Worm (Caenorhabditis elegans) whole organism, L3 larva: ENCODE measurements around the gene mec-18.

Source experiments
- ama-1 ChIP-seq: fragments of 150-350 bp; optimal IDR thresholded peaks from 2 replicates; lab custom pipeline; 2018
- ceh-16 ChIP-seq: sonication (generic microtip); optimal IDR thresholded peaks from 2 replicates; lab custom pipeline; 2017; ENCODE audit warnings: missing biosample characterization, missing genetic modification characterization
- ceh-82 ChIP-seq: fragments of 150-350 bp; optimal IDR thresholded peaks from 2 replicates; lab custom pipeline; 2014; ENCODE audit warnings: missing biosample characterization, missing genetic modification characterization
- ceh-9 ChIP-seq: sonication (generic microtip); optimal IDR thresholded peaks from 2 replicates; lab custom pipeline; 2018; ENCODE audit warnings: missing biosample characterization, missing genetic modification characterization
- egl-27 ChIP-seq: sonication (generic microtip); optimal IDR thresholded peaks from 4 replicates; lab custom pipeline; 2017; ENCODE audit warnings: missing biosample characterization, missing genetic modification reagents, missing genetic modification characterization
- elt-1 ChIP-seq: fragments of 150-350 bp; optimal IDR thresholded peaks from 2 replicates; lab custom pipeline; 2014; ENCODE audit warnings: missing biosample characterization, missing genetic modification characterization
- elt-2 ChIP-seq: sonication (generic microtip); optimal IDR thresholded peaks from 2 replicates; lab custom pipeline; 2016; ENCODE audit warnings: missing genetic modification reagents, mild to moderate bottlenecking, missing genetic modification characterization, missing compliant biosample characterization
- elt-3 ChIP-seq, 3 experiments: fragments of 150-350 bp in 1 of 3; sonication (generic microtip) in 2 of 3; optimal IDR thresholded peaks; 2 replicates in 2 of 3; 4 replicates in 1 of 3; lab custom pipeline; 2014 to 2017; ENCODE audit warnings: missing biosample characterization in 3 of 3, missing genetic modification characterization in 3 of 3
- eor-1 ChIP-seq, 2 experiments: fragments of 150-350 bp; optimal IDR thresholded peaks; 2 replicates each; lab custom pipeline; 2014 to 2018; ENCODE audit warnings: missing biosample characterization in 2 of 2, missing genetic modification characterization in 2 of 2
- fkh-10 ChIP-seq: sonication (generic microtip); optimal IDR thresholded peaks from 2 replicates; lab custom pipeline; 2017; ENCODE audit warnings: missing biosample characterization, missing genetic modification reagents, missing genetic modification characterization
- fos-1 ChIP-seq: fragments of 150-350 bp; optimal IDR thresholded peaks from 2 replicates; lab custom pipeline; 2014; ENCODE audit warnings: missing biosample characterization, missing genetic modification characterization
- jun-1 ChIP-seq: fragments of 150-350 bp; optimal IDR thresholded peaks from 2 replicates; lab custom pipeline; 2014; ENCODE audit warnings: missing biosample characterization, missing genetic modification reagents, missing genetic modification characterization
- lin-15B ChIP-seq: fragments of 150-350 bp; optimal IDR thresholded peaks from 2 replicates; lab custom pipeline; 2014; ENCODE audit warnings: missing biosample characterization, missing genetic modification characterization
- nfya-1 ChIP-seq: sonication (generic microtip); optimal IDR thresholded peaks from 2 replicates; lab custom pipeline; 2017; ENCODE audit warnings: missing genetic modification characterization, mild to moderate bottlenecking, missing compliant biosample characterization, antibody characterized with exemption, moderate library complexity; ENCODE audit not compliant: insufficient read depth
- nhr-11 ChIP-seq: fragments of 150-350 bp; optimal IDR thresholded peaks from 2 replicates; lab custom pipeline; 2014; ENCODE audit warnings: missing biosample characterization, missing genetic modification characterization
- nhr-23 ChIP-seq: fragments of 150-350 bp; optimal IDR thresholded peaks from 2 replicates; lab custom pipeline; 2014; ENCODE audit warnings: missing biosample characterization, missing genetic modification reagents, missing genetic modification characterization
- nhr-237 ChIP-seq: fragments of 150-350 bp; optimal IDR thresholded peaks from 2 replicates; lab custom pipeline; 2014; ENCODE audit warnings: missing biosample characterization, missing genetic modification characterization
- nhr-25 ChIP-seq: sonication (generic microtip); optimal IDR thresholded peaks from 2 replicates; lab custom pipeline; 2017; ENCODE audit warnings: missing biosample characterization, missing genetic modification characterization
- nhr-28 ChIP-seq: fragments of 150-350 bp; optimal IDR thresholded peaks from 2 replicates; lab custom pipeline; 2014; ENCODE audit warnings: missing biosample characterization, missing genetic modification characterization
- nhr-77 ChIP-seq: fragments of 150-350 bp; optimal IDR thresholded peaks from 2 replicates; lab custom pipeline; 2014; ENCODE audit warnings: missing biosample characterization, missing genetic modification characterization
- pha-4 ChIP-seq: fragments of 150-350 bp; optimal IDR thresholded peaks from 2 replicates; lab custom pipeline; 2014; ENCODE audit warnings: missing biosample characterization, missing genetic modification reagents, missing genetic modification characterization
- pqm-1 ChIP-seq: fragments of 150-350 bp; optimal IDR thresholded peaks from 2 replicates; lab custom pipeline; 2017; ENCODE audit warnings: missing biosample characterization, missing genetic modification characterization, inconsistent platforms
- sea-2 ChIP-seq: fragments of 150-350 bp; sonication (generic microtip); optimal IDR thresholded peaks from 4 replicates; lab custom pipeline; 2014; ENCODE audit warnings: missing biosample characterization, missing genetic modification reagents, missing genetic modification characterization
- skn-1 ChIP-seq: fragments of 150-350 bp; optimal IDR thresholded peaks from 2 replicates; lab custom pipeline; 2014; ENCODE audit warnings: missing biosample characterization, missing genetic modification characterization
- snpc-4 ChIP-seq: fragments of 150-350 bp; optimal IDR thresholded peaks from 2 replicates; lab custom pipeline; 2014; ENCODE audit warnings: missing biosample characterization, missing genetic modification characterization
- tbx-2 ChIP-seq: sonication (generic microtip); optimal IDR thresholded peaks from 2 replicates; lab custom pipeline; 2016; ENCODE audit warnings: mild to moderate bottlenecking, missing genetic modification characterization, missing compliant biosample characterization
- unc-39 ChIP-seq: sonication (generic microtip); optimal IDR thresholded peaks from 4 replicates; lab custom pipeline; 2017; ENCODE audit warnings: missing biosample characterization, missing genetic modification characterization
- unc-62 ChIP-seq: fragments of 150-350 bp; sonication (generic microtip); optimal IDR thresholded peaks from 4 replicates; lab custom pipeline; 2014; ENCODE audit warnings: missing biosample characterization, missing genetic modification reagents, missing genetic modification characterization
- zag-1 ChIP-seq: fragments of 150-350 bp; optimal IDR thresholded peaks from 2 replicates; lab custom pipeline; 2014; ENCODE audit warnings: missing biosample characterization, missing genetic modification characterization
- ztf-11 ChIP-seq: fragments of 150-350 bp; optimal IDR thresholded peaks from 2 replicates; lab custom pipeline; 2014; ENCODE audit warnings: missing biosample characterization, missing genetic modification characterization
- ztf-4 ChIP-seq: fragments of 150-350 bp; optimal IDR thresholded peaks from 2 replicates; lab custom pipeline; 2014; ENCODE audit warnings: missing biosample characterization, missing genetic modification characterization

The mec-18 gene

ce11 chrX:4285669-4286174 is 11.7 kb upstream of the mec-18 start, which contains the start of gene cka-2:
TSS of gene cka-2 (plus strand) at chrX:4286124.
- TF ChIP-seq sea-2 (GFP tag; lab: Kevin White, UChicago) = no peak
- peak; percentile 39 for TF ChIP-seq nfya-1 (tag; lab: Kevin White, UChicago)
- no peak for TF ChIP-seq elt-2 (tag; lab: Kevin White, UChicago)
- no peak for TF ChIP-seq unc-39 (tag; lab: Kevin White, UChicago)
- TF ChIP-seq egl-27 (tag; lab: Kevin White, UChicago) = no peak
- no peak for TF ChIP-seq ztf-11
- peak; percentile 93 for TF ChIP-seq fkh-10
- TF ChIP-seq ceh-16 (tag; lab: Kevin White, UChicago) = no peak

ce11 chrX:4284470-4284869 is 10.5 kb upstream of the mec-18 start:
- peak; percentile 89 for TF ChIP-seq pqm-1 (tag; lab: Kevin White, UChicago)
- no peak for TF ChIP-seq zag-1 (tag; lab: Kevin White, UChicago)
- no peak for TF ChIP-seq jun-1 (tag; lab: Kevin White, UChicago)
- TF ChIP-seq unc-62 (GFP tag; lab: Kevin White, UChicago) = no peak
- peak; percentile 62 for TF ChIP-seq elt-2 (tag; lab: Kevin White, UChicago)
- TF ChIP-seq nhr-25 (tag; lab: Kevin White, UChicago) = no peak
- TF ChIP-seq nhr-237 = no peak
- peak; percentile 7 for TF ChIP-seq pha-4 (tag; lab: Kevin White, UChicago)
- no peak for TF ChIP-seq nhr-28 (tag; lab: Kevin White, UChicago)
- no peak for TF ChIP-seq ama-1 (lab: Kevin White, UChicago)
- no peak for TF ChIP-seq ztf-4 (tag; lab: Kevin White, UChicago)
- TF ChIP-seq tbx-2 (tag; lab: Kevin White, UChicago) = no peak
- TF ChIP-seq, all 47 proteins: peak for 3

ce11 chrX:4283989-4284388 is 10.0 kb upstream of the mec-18 start, which contains the start of gene ets-10:
TSS of gene ets-10 (plus strand) at chrX:4284189.
- TF ChIP-seq pha-4 (tag; lab: Kevin White, UChicago) (peak; percentile 37), skn-1 (tag; lab: Kevin White, UChicago) (peak; percentile 9), lin-15B (tag; lab: Kevin White, UChicago) (no peak), unc-39 (tag; lab: Kevin White, UChicago) (no peak), nhr-237 (no peak), pqm-1 (tag; lab: Kevin White, UChicago) (peak; percentile 34), elt-2 (tag; lab: Kevin White, UChicago) (peak; percentile 39)

ce11 chrX:4282380-4282779 is 8.4 kb upstream of the mec-18 start, which contains the start of gene C52B9.19:
TSS of gene C52B9.19 (plus strand) at chrX:4282555.
- TF ChIP-seq egl-27 (tag; lab: Kevin White, UChicago) = no peak
- TF ChIP-seq ztf-11 = no peak
- peak; percentile 57 for TF ChIP-seq pha-4 (tag; lab: Kevin White, UChicago)
- TF ChIP-seq elt-2 (tag; lab: Kevin White, UChicago) = peak; percentile 68
- no peak for TF ChIP-seq ceh-16 (tag; lab: Kevin White, UChicago)
- no peak for TF ChIP-seq elt-1 (tag; lab: Kevin White, UChicago)
- peak; percentile 82 for TF ChIP-seq pqm-1 (tag; lab: Kevin White, UChicago)
- no peak for TF ChIP-seq snpc-4 (tag; lab: Kevin White, UChicago)
- no peak for TF ChIP-seq ceh-82 (tag; lab: Kevin White, UChicago)
- no peak for TF ChIP-seq nhr-28 (tag; lab: Kevin White, UChicago)
- no peak for TF ChIP-seq eor-1 (tag; optimal IDR thresholded peaks at IDR 0.05; lab: Kevin White, UChicago)
- no peak for TF ChIP-seq unc-62 (GFP tag; lab: Kevin White, UChicago)
- TF ChIP-seq nhr-11 (tag; lab: Kevin White, UChicago) = no peak
- TF ChIP-seq nhr-23 = no peak
- TF ChIP-seq fos-1 = no peak

- TF ChIP-seq ceh-9 (tag; lab: Kevin White, UChicago) = no peak
- no peak for TF ChIP-seq nhr-77 (tag; lab: Kevin White, UChicago)
- TF ChIP-seq elt-1 (tag; lab: Kevin White, UChicago) = no peak
- TF ChIP-seq elt-3 (tag; optimal IDR thresholded peaks at IDR 0.05; lab: Kevin White, UChicago) = no peak
Observed at ce11 chrX:4279294-4279782, 5.3 kb upstream of the mec-18 start, which contains the start of the genes twk-28 and ets-9. TSS of gene twk-28 (minus strand) at chrX:4279344. TSS of gene ets-9 (plus strand) at chrX:4279703.
